Worm (Caenorhabditis elegans) whole organism, L4/young adult: ENCODE data around the gene Y57G11C.52.

Experiments used
- W03F9.2 ChIP-seq: fragments of 150-350 bp; optimal IDR thresholded peaks from 2 replicates; lab custom pipeline; 2014; ENCODE audit warnings: missing biosample characterization, missing genetic modification characterization
- dao-5 ChIP-seq: sonication (generic microtip); optimal IDR thresholded peaks from 2 replicates; lab custom pipeline; 2016; ENCODE audit warnings: missing genotype, missing genetic modification characterization, moderate library complexity, missing compliant biosample characterization

- TF ChIP-seq W03F9.2 (tag; lab: Kevin White, UChicago), result no peak
- no peak for TF ChIP-seq dao-5 (tag; lab: Kevin White, UChicago)
Measured at ce11 chrIV:14826151-14826757, 27.5 kb upstream of the Y57G11C.52 start.
